Fruit fly (Drosophila melanogaster): ENCODE measurements around the gene CG43082.

Gene CG43082

DNA sequence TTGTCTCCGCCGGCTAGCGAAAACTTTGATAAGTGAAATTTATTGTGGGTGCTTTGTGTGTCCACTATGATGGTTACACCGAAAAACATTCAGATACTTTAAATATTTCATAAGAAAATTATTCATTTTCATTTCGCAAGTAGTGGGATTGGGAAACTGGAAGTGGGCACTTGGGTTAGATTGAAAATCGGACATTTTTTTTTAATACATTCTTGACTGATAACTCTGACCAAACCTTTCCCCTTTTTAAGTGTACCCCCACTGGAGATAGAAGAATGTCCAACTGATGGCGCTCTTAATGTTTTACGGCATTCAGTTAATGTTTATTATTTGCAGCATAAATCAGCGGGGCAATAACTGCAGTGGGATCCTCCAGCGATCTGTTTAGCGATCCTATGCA is 16.0 kb downstream of the CG43082 start (continued):
- no peak for TF ChIP-seq p53 (GFP tag; optimal IDR thresholded peaks at IDR 0.05)
- TF ChIP-seq CG8281 (tag; optimal IDR thresholded peaks at IDR 0.05) = no peak
- no peak for TF ChIP-seq maf-S (GFP tag; optimal IDR thresholded peaks at IDR 0.05)
- TF ChIP-seq CG8478 (optimal IDR thresholded peaks at IDR 0.05) = no peak
- no peak for TF ChIP-seq Aef1 (GFP tag; IDR thresholded peaks at IDR 0.05)
- no peak for TF ChIP-seq Dll (GFP tag; IDR thresholded peaks at IDR 0.05; ENCODE audit: partially characterized antibody)
- TF ChIP-seq Fer3 (tag; optimal IDR thresholded peaks at IDR 0.05) = no peak
- TF ChIP-seq Ssrp (tag; optimal IDR thresholded peaks at IDR 0.05) = peak; percentile 22
- no peak for TF ChIP-seq lola (GFP tag; optimal IDR thresholded peaks at IDR 0.05)
- no peak for TF ChIP-seq Ptx1 (GFP tag; IDR thresholded peaks at IDR 0.05)
- TF ChIP-seq NK7.1 (GFP tag; optimal IDR thresholded peaks at IDR 0.05) = no peak
- TF ChIP-seq MBD-R2 (GFP tag; IDR thresholded peaks at IDR 0.05) = no peak
- no peak for TF ChIP-seq CG30020 (tag; optimal IDR thresholded peaks at IDR 0.05)
- peak; percentile 8 for TF ChIP-seq CG7556 (GFP tag; optimal IDR thresholded peaks at IDR 0.05)
- TF ChIP-seq cato (GFP tag; optimal IDR thresholded peaks at IDR 0.05; ENCODE audit: borderline replicate concordance) = no peak
- TF ChIP-seq row (GFP tag; IDR thresholded peaks at IDR 0.05) = peak; percentile 46; the same call in 2 of the 3 replicates
- TF ChIP-seq HLH3B (GFP tag; IDR thresholded peaks at IDR 0.05) = no peak
- peak; percentile 6 for TF ChIP-seq ind (GFP tag; optimal IDR thresholded peaks at IDR 0.05)
- TF ChIP-seq tup (GFP tag; optimal IDR thresholded peaks at IDR 0.05) = no peak

DNA sequence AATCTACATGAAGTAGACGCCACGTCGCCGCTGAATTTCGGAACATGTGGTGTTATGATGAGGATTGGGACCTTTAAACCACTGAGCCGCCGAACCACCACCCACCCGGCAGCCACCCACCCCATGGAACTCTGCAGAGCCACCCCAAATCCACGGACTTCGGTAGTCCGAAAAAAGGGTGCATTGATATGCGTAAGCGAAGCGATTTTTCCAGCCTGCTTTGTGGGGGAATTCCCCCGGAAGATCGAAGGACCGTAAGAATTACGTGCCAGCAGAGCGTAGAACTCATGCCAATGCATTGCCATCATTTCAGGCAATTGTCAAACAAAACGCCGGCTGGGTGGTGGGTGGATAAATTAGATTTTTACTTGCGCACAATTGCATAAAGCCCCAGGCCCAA is 16.6 kb downstream of the CG43082 start:
- no peak for TF ChIP-seq Neu2 (GFP tag; optimal IDR thresholded peaks at IDR 0.05; ENCODE audit: borderline replicate concordance)
- TF ChIP-seq yki (optimal IDR thresholded peaks at IDR 0.05) = no peak
- TF ChIP-seq bigmax (GFP tag; optimal IDR thresholded peaks at IDR 0.05) = no peak
- no peak for TF ChIP-seq btn (GFP tag; optimal IDR thresholded peaks at IDR 0.05)
- TF ChIP-seq CG1024 (GFP tag; IDR thresholded peaks at IDR 0.05) = no peak
- no peak for TF ChIP-seq CG10147 (GFP tag; optimal IDR thresholded peaks at IDR 0.05)
- no peak for TF ChIP-seq fd3F (GFP tag; optimal IDR thresholded peaks at IDR 0.05)
- peak; percentile 100 for TF ChIP-seq nerfin-1 (tag; optimal IDR thresholded peaks at IDR 0.05)
- TF ChIP-seq Opbp (GFP tag; IDR thresholded peaks at IDR 0.05; ENCODE audit: partially characterized antibody) = peak; percentile 86; the same call in 2 of the 3 replicates
- 0 out of 3 replicates have a peak, but pooled peaks have one; percentile 45 for TF ChIP-seq HLH4C (GFP tag; IDR thresholded peaks at IDR 0.05; ENCODE audit: partially characterized antibody)
- TF ChIP-seq lbe (GFP tag; optimal IDR thresholded peaks at IDR 0.05) = no peak
- TF ChIP-seq Vsx1 (GFP tag; optimal IDR thresholded peaks at IDR 0.05) = no peak
- no peak for TF ChIP-seq tll (GFP tag; optimal IDR thresholded peaks at IDR 0.05)
- no peak for TF ChIP-seq chn (GFP tag; optimal IDR thresholded peaks at IDR 0.05)
- TF ChIP-seq esg (GFP tag; conservative IDR thresholded peaks at IDR 0.05) = no peak
- TF ChIP-seq CG14050 (GFP tag; IDR thresholded peaks at IDR 0.05) = no peak
- no peak for TF ChIP-seq peb (GFP tag; IDR thresholded peaks at IDR 0.05)
- no peak for TF ChIP-seq Hmr (GFP tag; optimal IDR thresholded peaks at IDR 0.05)
- no peak for TF ChIP-seq CG12299 (tag; optimal IDR thresholded peaks at IDR 0.05)
- no peak for TF ChIP-seq stwl (tag; optimal IDR thresholded peaks at IDR 0.05)
- TF ChIP-seq CG17385 (GFP tag; optimal IDR thresholded peaks at IDR 0.05) = no peak
- no peak for TF ChIP-seq CG3065 (GFP tag; optimal IDR thresholded peaks at IDR 0.05)
- TF ChIP-seq phol (tag; optimal IDR thresholded peaks at IDR 0.05) = no peak
- TF ChIP-seq C15 (GFP tag; IDR thresholded peaks at IDR 0.05) = no peak
- TF ChIP-seq HmgZ (tag; optimal IDR thresholded peaks at IDR 0.05) = no peak
- TF ChIP-seq cg (GFP tag; optimal IDR thresholded peaks at IDR 0.05) = no peak
- TF ChIP-seq CG32767 (GFP tag; IDR thresholded peaks at IDR 0.05) = no peak
- TF ChIP-seq Blimp-1 (GFP tag; optimal IDR thresholded peaks at IDR 0.05) = no peak
- no peak for TF ChIP-seq Ptx1 (GFP tag; IDR thresholded peaks at IDR 0.05)
- no peak for TF ChIP-seq CG6175 (GFP tag; IDR thresholded peaks at IDR 0.05)
- TF ChIP-seq CG17361 (GFP tag; IDR thresholded peaks at IDR 0.05) = no peak
- TF ChIP-seq Fer3 (tag; optimal IDR thresholded peaks at IDR 0.05) = no peak
- no peak for TF ChIP-seq her (GFP tag; optimal IDR thresholded peaks at IDR 0.05)
- TF ChIP-seq H2.0 (GFP tag; IDR thresholded peaks at IDR 0.05) = no peak
